Fruit fly (Drosophila melanogaster): ENCODE measurements around the gene Sol1.

The Sol1 gene

dm6 chr3R:12402935-12403334 is 16.9 kb downstream of the Sol1 start (continued):
- TF ChIP-seq cato (GFP tag; optimal IDR thresholded peaks at IDR 0.05; ENCODE audit: borderline replicate concordance) = peak; percentile 94
- TF ChIP-seq CG2875 (GFP tag; optimal IDR thresholded peaks at IDR 0.05) = peak; percentile 94
- peak; percentile 87 for TF ChIP-seq zfh2 (GFP tag; optimal IDR thresholded peaks at IDR 0.05)
- peak; percentile 96 for TF ChIP-seq Bteb2 (GFP tag; optimal IDR thresholded peaks at IDR 0.05)
- peak; percentile 86 for TF ChIP-seq Antp (GFP tag; optimal IDR thresholded peaks at IDR 0.05)
- TF ChIP-seq CG12299 (tag; optimal IDR thresholded peaks at IDR 0.05) = peak; percentile 98
- TF ChIP-seq CG1529 (GFP tag; optimal IDR thresholded peaks at IDR 0.05) = peak; percentile 96
- TF ChIP-seq MESR4 (GFP tag; optimal IDR thresholded peaks at IDR 0.05) = peak; percentile 73
- TF ChIP-seq Rx (GFP tag; IDR thresholded peaks at IDR 0.05) = peak; percentile 94
- TF ChIP-seq wdn (GFP tag; IDR thresholded peaks at IDR 0.05) = peak; percentile 93
- TF ChIP-seq CG6854 (GFP tag; optimal IDR thresholded peaks at IDR 0.05) = peak; percentile 98
- TF ChIP-seq Med (GFP tag) = peak; percentile 99
- TF ChIP-seq Dek (tag; optimal IDR thresholded peaks at IDR 0.05) = peak; percentile 97
- peak; percentile 97 for TF ChIP-seq Oli (tag; optimal IDR thresholded peaks at IDR 0.05)
- no peak for TF ChIP-seq sc (optimal IDR thresholded peaks at IDR 0.05)
- TF ChIP-seq sc (GFP tag; optimal IDR thresholded peaks at IDR 0.05) = peak; percentile 94
- peak; percentile 88 for TF ChIP-seq sd (tag; optimal IDR thresholded peaks at IDR 0.05)
- TF ChIP-seq Myb (GFP tag; optimal IDR thresholded peaks at IDR 0.05) = peak; percentile 70
- peak; percentile 100 for TF ChIP-seq CG12071 (GFP tag; optimal IDR thresholded peaks at IDR 0.05)
- peak; percentile 96 for TF ChIP-seq CG14050 (GFP tag; IDR thresholded peaks at IDR 0.05)
- peak; percentile 95 to 99 for TF ChIP-seq chif (GFP tag; optimal IDR thresholded peaks at IDR 0.05)
- peak; percentile 99 for TF ChIP-seq CG13296 (GFP tag; optimal IDR thresholded peaks at IDR 0.05)
- TF ChIP-seq CG2129 (GFP tag; IDR thresholded peaks at IDR 0.05; ENCODE audit: partially characterized antibody) = no peak
- peak; percentile 88 for TF ChIP-seq CG11085 (GFP tag; IDR thresholded peaks at IDR 0.05)
- TF ChIP-seq amos (GFP tag; IDR thresholded peaks at IDR 0.05; ENCODE audit: partially characterized antibody) = no peak
- TF ChIP-seq NfI (GFP tag; optimal IDR thresholded peaks at IDR 0.05) = peak; percentile 97
- peak; percentile 70 for TF ChIP-seq CTCF (GFP tag; optimal IDR thresholded peaks at IDR 0.05)
- TF ChIP-seq CG32767 (GFP tag; IDR thresholded peaks at IDR 0.05) = peak; percentile 93
- TF ChIP-seq NC2α (GFP tag; optimal IDR thresholded peaks at IDR 0.05) = peak; percentile 91
- TF ChIP-seq sim (GFP tag; IDR thresholded peaks at IDR 0.05) = peak; percentile 98
- peak; percentile 77 for TF ChIP-seq Adf1 (GFP tag; IDR thresholded peaks at IDR 0.05)
- TF ChIP-seq CoRest (tag; optimal IDR thresholded peaks at IDR 0.05) = peak; percentile 99
- peak; percentile 99 for TF ChIP-seq CG2712 (tag; optimal IDR thresholded peaks at IDR 0.05)
- TF ChIP-seq ssp (GFP tag; IDR thresholded peaks at IDR 0.05) = peak; percentile 76
- TF ChIP-seq CG12391 (tag; optimal IDR thresholded peaks at IDR 0.05) = peak; percentile 99
- peak; percentile 87 for TF ChIP-seq pnt (GFP tag; optimal IDR thresholded peaks at IDR 0.05)

- TF ChIP-seq sens (GFP tag) = peak; percentile 49
- TF ChIP-seq CG6683 (GFP tag; optimal IDR thresholded peaks at IDR 0.05) = no peak
- no peak for TF ChIP-seq crp (GFP tag; optimal IDR thresholded peaks at IDR 0.05)
- peak; percentile 48 for TF ChIP-seq Vsx1 (GFP tag; optimal IDR thresholded peaks at IDR 0.05)
- TF ChIP-seq CG34376 (GFP tag; optimal IDR thresholded peaks at IDR 0.05) = peak; percentile 54
- TF ChIP-seq ewg (GFP tag; optimal IDR thresholded peaks at IDR 0.05) = no peak
- no peak for TF ChIP-seq Neu2 (GFP tag; optimal IDR thresholded peaks at IDR 0.05; ENCODE audit: borderline replicate concordance)
- no peak for TF ChIP-seq insv (GFP tag; optimal IDR thresholded peaks at IDR 0.05)
- no peak for TF ChIP-seq HLH54F (GFP tag; optimal IDR thresholded peaks at IDR 0.05)
- TF ChIP-seq D19A (tag; optimal IDR thresholded peaks at IDR 0.05) = peak; percentile 3
- TF ChIP-seq btn (GFP tag; optimal IDR thresholded peaks at IDR 0.05) = no peak
- no peak for TF ChIP-seq wdn (GFP tag; IDR thresholded peaks at IDR 0.05)
- peak; percentile 91 for TF ChIP-seq mirr (GFP tag; optimal IDR thresholded peaks at IDR 0.05)
- TF ChIP-seq salm (tag; optimal IDR thresholded peaks at IDR 0.05) = peak; percentile 2
- no peak for TF ChIP-seq ind (GFP tag; optimal IDR thresholded peaks at IDR 0.05)
- TF ChIP-seq exex (tag; optimal IDR thresholded peaks at IDR 0.05) = peak; percentile 92
Observed at dm6 chr3R:12405134-12405533, 19.1 kb downstream of the Sol1 start.

Data from whole organism, embryonic.